Worm (Caenorhabditis elegans) whole organism, L1 larva: ENCODE results near the gene daam-1.
A peak's percentile ranks its signal among the peaks of the same experiment; 100 is the strongest.

Experiments
- alr-1 ChIP-seq: fragments of 200-800 bp; sonication (Bioruptor generic); optimal IDR thresholded peaks from 2 replicates; lab custom pipeline; 2018; ENCODE audit warnings: borderline replicate concordance, mild to moderate bottlenecking, missing genetic modification characterization, missing compliant biosample characterization
- efl-1 ChIP-seq, 4 experiments: fragments of 150-350 bp; optimal IDR thresholded peaks in 3 of 4; peaks in 1 of 4; 1 replicate in 1 of 4; 2 replicates in 3 of 4; lab custom pipeline; 2014; ENCODE audit warnings: missing biosample characterization in 2 of 4, missing genetic modification characterization in 2 of 4, missing genetic modification reagents in 2 of 4
- efl-3 ChIP-seq: fragments of 200-800 bp; sonication (Bioruptor generic); optimal IDR thresholded peaks from 2 replicates; lab custom pipeline; 2018; ENCODE audit warnings: mild to moderate bottlenecking, missing genetic modification characterization, missing compliant biosample characterization
- elt-2 ChIP-seq: sonication (generic microtip); optimal IDR thresholded peaks from 2 replicates; lab custom pipeline; 2016; ENCODE audit warnings: missing genetic modification characterization, mild to moderate bottlenecking, inconsistent platforms, missing compliant biosample characterization, missing genetic modification reagents
- grh-1 ChIP-seq: fragments of 200-800 bp; sonication (Bioruptor generic); IDR thresholded peaks from 2 replicates; pipeline ENCODE4 v1.3.6; 2022; ENCODE audit warnings: missing genetic modification reagents, missing genetic modification characterization, missing compliant biosample characterization
- hlh-4 ChIP-seq: sonication (generic microtip); optimal IDR thresholded peaks from 2 replicates; lab custom pipeline; 2016; ENCODE audit warnings: mild to moderate bottlenecking, missing genetic modification characterization, missing compliant biosample characterization
- lin-35 ChIP-seq, 2 experiments: fragments of 150-350 bp; optimal IDR thresholded peaks; 2 replicates each; lab custom pipeline; 2014; ENCODE audit warnings: missing biosample characterization in 2 of 2, missing genetic modification characterization in 2 of 2, missing genetic modification reagents in 2 of 2
- nhr-12 ChIP-seq: sonication (generic microtip); optimal IDR thresholded peaks from 2 replicates; lab custom pipeline; 2017; ENCODE audit warnings: missing biosample characterization, missing genetic modification characterization
- nhr-237 ChIP-seq: fragments of 150-350 bp; optimal IDR thresholded peaks from 2 replicates; lab custom pipeline; 2014; ENCODE audit warnings: missing biosample characterization, missing genetic modification characterization
- nhr-90 ChIP-seq: sonication (generic microtip); optimal IDR thresholded peaks from 2 replicates; lab custom pipeline; 2016; ENCODE audit warnings: mild to moderate bottlenecking, missing genetic modification characterization, missing compliant biosample characterization; ENCODE audit not compliant: poor library complexity
- pax-3 ChIP-seq: fragments of 200-800 bp; sonication (Bioruptor generic); optimal IDR thresholded peaks from 2 replicates; lab custom pipeline; 2018; ENCODE audit warnings: mild to moderate bottlenecking, missing genetic modification characterization, moderate library complexity, missing compliant biosample characterization
- tbx-2 ChIP-seq: sonication (generic microtip); optimal IDR thresholded peaks from 2 replicates; lab custom pipeline; 2016; ENCODE audit warnings: missing genetic modification characterization, missing compliant biosample characterization

daam-1 gene

ce11 chrV:16067-16845 lies 67.4 kb downstream of the daam-1 start:
- TF ChIP-seq nhr-12 (tag; lab: Kevin White, UChicago) (no peak), efl-1 (optimal IDR thresholded peaks at IDR 0.05; lab: Kevin White, UChicago) (no peak), efl-1 (GFP tag; optimal IDR thresholded peaks at IDR 0.05 in 1 of 2; lab: Kevin White, UChicago) (peak in 1 of 2 experiments; percentile 87), hlh-4 (tag; lab: Kevin White, UChicago) (no peak), tbx-2 (no peak), efl-3 (GFP tag; lab: Kevin White, UChicago) (no peak), elt-2 (tag; lab: Kevin White, UChicago) (peak; percentile 19), pax-3 (no peak), lin-35 (GFP tag; optimal IDR thresholded peaks at IDR 0.05; lab: Kevin White, UChicago) (peak in 1 of 2 experiments; percentile 62), nhr-237 (tag; lab: Kevin White, UChicago) (no peak), nhr-90 (tag; lab: Kevin White, UChicago) (no peak), grh-1 (GFP tag; lab: Robert Waterston, UW) (no peak), alr-1 (tag; lab: Kevin White, UChicago) (no peak)
